Fruit fly (Drosophila melanogaster): Measurements from ENCODE around the gene CG7272.
A peak's percentile ranks its signal among the peaks of the same experiment; 100 is the strongest.

The CG7272 gene

DNA sequence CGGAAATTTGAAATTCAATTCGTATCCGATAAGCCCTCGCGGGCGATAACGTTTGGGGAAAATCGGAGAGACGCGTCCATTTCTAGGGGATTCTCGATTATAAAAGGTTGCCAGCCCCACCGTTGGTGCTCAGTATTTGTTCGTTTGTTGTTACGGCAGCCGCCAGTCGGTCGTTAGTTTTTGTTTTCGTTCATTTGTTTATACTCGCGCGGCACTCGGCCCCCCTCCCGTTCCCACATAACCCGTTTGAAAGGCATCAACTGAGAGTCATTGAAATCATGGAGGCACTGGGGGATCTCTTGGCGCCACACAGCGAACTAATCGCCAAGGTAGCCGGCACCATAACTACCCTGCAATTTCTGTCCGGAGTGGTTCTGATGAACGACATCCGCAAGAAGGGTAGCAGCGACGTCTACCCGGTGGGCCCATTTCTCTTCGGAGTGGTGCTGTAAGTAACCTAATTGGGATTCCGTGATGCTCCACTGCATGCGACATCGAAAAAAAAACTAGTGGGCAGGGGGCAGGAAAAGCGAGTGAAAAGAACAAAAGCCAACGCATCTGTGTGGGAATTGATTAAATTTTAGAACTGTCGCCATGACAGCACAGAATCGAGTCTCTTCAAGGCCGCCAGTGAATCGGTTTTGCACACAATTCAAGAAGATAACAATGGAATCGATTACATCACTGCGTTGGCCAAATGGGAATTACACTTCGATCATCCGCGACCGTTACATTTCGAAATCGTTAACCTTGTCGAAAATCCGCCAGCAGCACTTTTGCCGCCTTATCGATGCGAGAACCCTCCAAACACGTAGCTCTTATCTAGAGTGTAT lies at the start of gene CG7272:
CG7272 (plus strand) TSS at position 126 of the 833 bp plus-strand sequence.
- TF ChIP-seq ss (GFP tag; optimal IDR thresholded peaks at IDR 0.05) = no peak
- TF ChIP-seq fkh (GFP tag; optimal IDR thresholded peaks at IDR 0.05) = peak; percentile 85
- TF ChIP-seq eg (GFP tag; IDR thresholded peaks at IDR 0.05) = no peak; the same call in 1 of the 3 replicates
- TF ChIP-seq net (GFP tag; optimal IDR thresholded peaks at IDR 0.05) = no peak
- TF ChIP-seq CG8319 (GFP tag; optimal IDR thresholded peaks at IDR 0.05) = no peak
- no peak for TF ChIP-seq CG16779 (tag; optimal IDR thresholded peaks at IDR 0.05)
- no peak for TF ChIP-seq Blimp-1 (GFP tag; optimal IDR thresholded peaks at IDR 0.05)
- TF ChIP-seq CG8632 (GFP tag; optimal IDR thresholded peaks at IDR 0.05) = no peak
- TF ChIP-seq CG34406 (GFP tag; optimal IDR thresholded peaks at IDR 0.05) = no peak
- TF ChIP-seq CG3919 (GFP tag; optimal IDR thresholded peaks at IDR 0.05) = peak; percentile 51
- TF ChIP-seq pdm3 (GFP tag; optimal IDR thresholded peaks at IDR 0.05) = no peak
- peak; percentile 0 for TF ChIP-seq Hr4 (GFP tag; optimal IDR thresholded peaks at IDR 0.05)
- no peak for TF ChIP-seq Gug (GFP tag; IDR thresholded peaks at IDR 0.05)
- peak; percentile 48; the same call in 2 of the 3 replicates for TF ChIP-seq CG6163 (GFP tag; IDR thresholded peaks at IDR 0.05)
- TF ChIP-seq OdsH (GFP tag; optimal IDR thresholded peaks at IDR 0.05) = no peak
- peak; percentile 25; the same call in 1 of the 3 replicates for TF ChIP-seq CG8119 (GFP tag; IDR thresholded peaks at IDR 0.05)
- TF ChIP-seq CG10669 (GFP tag; optimal IDR thresholded peaks at IDR 0.05) = no peak
- TF ChIP-seq CG32006 (GFP tag; optimal IDR thresholded peaks at IDR 0.05) = peak; percentile 38
- no peak for TF ChIP-seq Eip75B (GFP tag; optimal IDR thresholded peaks at IDR 0.05)
- no peak for TF ChIP-seq CG6808 (GFP tag; optimal IDR thresholded peaks at IDR 0.05)
- TF ChIP-seq vri (GFP tag; optimal IDR thresholded peaks at IDR 0.05) = peak; percentile 26
- peak; percentile 7 for TF ChIP-seq topi (GFP tag; optimal IDR thresholded peaks at IDR 0.05)
- TF ChIP-seq cyc (GFP tag; optimal IDR thresholded peaks at IDR 0.05) = no peak
- TF ChIP-seq CG15336 (GFP tag; IDR thresholded peaks at IDR 0.05) = peak; percentile 15; the same call in 1 of the 2 replicates
- no peak for TF ChIP-seq Eip93F (GFP tag; optimal IDR thresholded peaks at IDR 0.05)
- peak; percentile 68 for TF ChIP-seq Eip78C (GFP tag)
- TF ChIP-seq Sox14 (GFP tag; optimal IDR thresholded peaks at IDR 0.05) = peak; percentile 60
- TF ChIP-seq CG1621 (tag; optimal IDR thresholded peaks at IDR 0.05) = no peak
- TF ChIP-seq Lpt (GFP tag; optimal IDR thresholded peaks at IDR 0.05) = peak; percentile 28
- TF ChIP-seq esn (GFP tag; optimal IDR thresholded peaks at IDR 0.05) = no peak

- TF ChIP-seq Lpt (GFP tag; optimal IDR thresholded peaks at IDR 0.05) (no peak), pdm3 (GFP tag; optimal IDR thresholded peaks at IDR 0.05) (no peak), CG10669 (GFP tag; optimal IDR thresholded peaks at IDR 0.05) (no peak), CG10631 (GFP tag; optimal IDR thresholded peaks at IDR 0.05) (no peak), CG3032 (tag; optimal IDR thresholded peaks at IDR 0.05) (no peak), Hr39 (GFP tag; optimal IDR thresholded peaks at IDR 0.05) (no peak), CG1621 (tag; optimal IDR thresholded peaks at IDR 0.05) (no peak), CG6276 (GFP tag; optimal IDR thresholded peaks at IDR 0.05) (no peak), Sox102F (GFP tag; optimal IDR thresholded peaks at IDR 0.05) (no peak), CG34406 (GFP tag; optimal IDR thresholded peaks at IDR 0.05) (no peak), CG9139 (GFP tag; optimal IDR thresholded peaks at IDR 0.05) (no peak), CG6854 (GFP tag; optimal IDR thresholded peaks at IDR 0.05) (no peak), Ets96B (tag; optimal IDR thresholded peaks at IDR 0.05) (no peak), Eip78C (GFP tag) (no peak), Hr4 (GFP tag; optimal IDR thresholded peaks at IDR 0.05) (no peak)
These were observed 26.7 kb upstream of the CG7272 start, which contains the start of gene cocoon for dm6 chr3L:15474010-15474409. Gene cocoon, minus strand, starts transcription at chr3L:15474110.
